Worm (Caenorhabditis elegans) whole organism, L1 larva: ENCODE measurements around the gene F27B10.1.

Experiments
- ama-1 ChIP-seq: fragments of 150-350 bp; optimal IDR thresholded peaks from 2 replicates; lab custom pipeline; 2014
- ceh-90 ChIP-seq: sonication (generic microtip); optimal IDR thresholded peaks from 2 replicates; lab custom pipeline; 2016; ENCODE audit warnings: missing genetic modification characterization, missing compliant biosample characterization
- efl-1 ChIP-seq, 4 experiments: fragments of 150-350 bp; optimal IDR thresholded peaks in 3 of 4; peaks in 1 of 4; 1 replicate in 1 of 4; 2 replicates in 3 of 4; lab custom pipeline; 2014; ENCODE audit warnings: missing biosample characterization in 2 of 4, missing genetic modification characterization in 2 of 4, missing genetic modification reagents in 2 of 4
- egl-27 ChIP-seq, 2 experiments: fragments of 150-350 bp in 1 of 2; sonication (generic microtip); optimal IDR thresholded peaks; 3 replicates each; lab custom pipeline; 2017 to 2018; ENCODE audit warnings: missing biosample characterization in 2 of 2, missing genetic modification characterization in 2 of 2, missing genetic modification reagents in 2 of 2
- fos-1 ChIP-seq: fragments of 150-350 bp; optimal IDR thresholded peaks from 2 replicates; lab custom pipeline; 2014; ENCODE audit warnings: missing biosample characterization, missing genetic modification characterization
- hlh-4 ChIP-seq: sonication (generic microtip); optimal IDR thresholded peaks from 2 replicates; lab custom pipeline; 2016; ENCODE audit warnings: mild to moderate bottlenecking, missing genetic modification characterization, missing compliant biosample characterization
- mdl-1 ChIP-seq, 2 experiments: fragments of 150-350 bp; optimal IDR thresholded peaks; 2 replicates each; lab custom pipeline; 2014 to 2017; ENCODE audit warnings: missing biosample characterization in 2 of 2, missing genetic modification characterization in 2 of 2, inconsistent platforms in 1 of 2
- mep-1 ChIP-seq: fragments of 150-350 bp; optimal IDR thresholded peaks from 2 replicates; lab custom pipeline; 2014; ENCODE audit warnings: missing biosample characterization, missing genetic modification characterization
- nhr-11 ChIP-seq: fragments of 150-350 bp; optimal IDR thresholded peaks from 2 replicates; lab custom pipeline; 2014; ENCODE audit warnings: missing biosample characterization, missing genetic modification characterization
- snpc-4 ChIP-seq: fragments of 150-350 bp; optimal IDR thresholded peaks from 2 replicates; lab custom pipeline; 2014; ENCODE audit warnings: missing biosample characterization, missing genetic modification characterization
- ztf-11 ChIP-seq, 2 experiments: sonication (generic microtip); optimal IDR thresholded peaks; 2 replicates each; lab custom pipeline; 2016 to 2017; ENCODE audit warnings: missing genetic modification characterization in 2 of 2, missing biosample characterization in 1 of 2, missing compliant biosample characterization in 1 of 2

DNA sequence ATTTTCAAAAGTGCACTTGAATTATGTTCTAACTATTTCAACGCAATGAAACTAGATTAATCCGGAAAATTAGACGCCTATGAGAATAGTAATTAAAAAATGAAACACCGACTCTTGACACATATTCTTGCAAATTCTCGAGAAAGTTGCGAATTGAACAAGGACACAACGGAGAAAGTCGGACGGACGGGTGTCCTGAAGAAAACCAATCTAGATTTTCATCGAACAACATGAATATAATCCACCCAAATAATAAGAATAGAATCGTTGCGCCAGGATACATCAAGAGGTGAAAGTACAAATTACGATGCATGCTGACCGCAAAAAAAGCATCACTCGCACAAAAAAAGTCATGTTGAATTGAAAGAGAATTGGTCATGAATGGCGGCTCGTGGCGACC is 3.5 kb upstream of the F27B10.1 start:
- no peak for TF ChIP-seq nhr-11
- TF ChIP-seq egl-27 (tag; optimal IDR thresholded peaks at IDR 0.05; lab: Kevin White, UChicago): no peak
- TF ChIP-seq hlh-4: no peak
- TF ChIP-seq ztf-11 (tag; optimal IDR thresholded peaks at IDR 0.05; lab: Kevin White, UChicago): no peak
- TF ChIP-seq efl-1 (optimal IDR thresholded peaks at IDR 0.05; lab: Kevin White, UChicago): no peak
- TF ChIP-seq efl-1 (GFP tag; optimal IDR thresholded peaks at IDR 0.05 in 1 of 2; lab: Kevin White, UChicago): no peak
- no peak for TF ChIP-seq fos-1 (tag; lab: Kevin White, UChicago)
- TF ChIP-seq ama-1 (lab: Kevin White, UChicago): no peak
- no peak for TF ChIP-seq ceh-90
- TF ChIP-seq mdl-1 (tag; optimal IDR thresholded peaks at IDR 0.05; lab: Kevin White, UChicago): no peak
- TF ChIP-seq mep-1: no peak
- no peak for TF ChIP-seq snpc-4 (tag; lab: Kevin White, UChicago)
